Fruit fly (Drosophila melanogaster) whole organism, embryonic: ENCODE results near the gene Atg2.
A peak's percentile ranks its signal among the peaks of the same experiment; 100 is the strongest.

Source experiments
- Atf-2 ChIP-seq: fragments of 200-800 bp; sonication (Bioruptor generic); optimal IDR thresholded peaks from 2 replicates; lab custom pipeline; 2016; ENCODE audit warnings: missing biosample characterization, missing genetic modification characterization
- B-H1 ChIP-seq: fragments of 200-800 bp; sonication (Bioruptor generic); IDR thresholded peaks from 3 replicates; pipeline ENCODE4 v1.3.6; 2022; ENCODE audit warnings: missing biosample characterization, missing genetic modification characterization
- CG11093 ChIP-seq: fragments of 200-800 bp; sonication (Bioruptor generic); IDR thresholded peaks from 3 replicates; pipeline ENCODE4 v1.3.6; 2022; ENCODE audit warnings: missing biosample characterization, missing genetic modification characterization
- CG11247 ChIP-seq: fragments of 200-800 bp; sonication (Bioruptor generic); IDR thresholded peaks from 2 replicates; pipeline ENCODE4 v1.3.6; 2022; ENCODE audit warnings: missing biosample characterization, missing genetic modification characterization
- CG11456 ChIP-seq: fragments of 200-800 bp; sonication (Bioruptor generic); IDR thresholded peaks from 3 replicates; pipeline ENCODE4 v1.3.6; 2022; ENCODE audit warnings: missing biosample characterization, missing genetic modification characterization
- CG12071 ChIP-seq: fragments of 200-800 bp; sonication (Bioruptor generic); optimal IDR thresholded peaks from 3 replicates; lab custom pipeline; 2018; ENCODE audit warnings: missing biosample characterization, mild to moderate bottlenecking, missing genetic modification characterization
- CG13123 ChIP-seq: fragments of 200-800 bp; sonication (Bioruptor generic); optimal IDR thresholded peaks from 2 replicates; lab custom pipeline; 2016; ENCODE audit warnings: missing biosample characterization, missing genetic modification characterization
- CG13287 ChIP-seq: fragments of 200-800 bp; sonication (Bioruptor generic); IDR thresholded peaks from 2 replicates; pipeline ENCODE4 v1.3.6; 2022; ENCODE audit warnings: missing biosample characterization, missing genetic modification characterization; ENCODE audit not compliant: partially characterized antibody
- CG13296 ChIP-seq: fragments of 200-800 bp; sonication (Bioruptor generic); optimal IDR thresholded peaks from 3 replicates; lab custom pipeline; 2018; ENCODE audit warnings: missing biosample characterization, mild to moderate bottlenecking, missing genetic modification characterization
- CG14014 ChIP-seq: fragments of 200-800 bp; sonication (Bioruptor generic); IDR thresholded peaks from 2 replicates; pipeline ENCODE4 v1.3.6; 2022; ENCODE audit warnings: missing biosample characterization, missing genetic modification characterization
- CG14710 ChIP-seq: fragments of 200-800 bp; sonication (Bioruptor generic); optimal IDR thresholded peaks from 3 replicates; lab custom pipeline; 2019; ENCODE audit warnings: missing biosample characterization, mild to moderate bottlenecking, missing genetic modification characterization, moderate library complexity
- CG31388 ChIP-seq: fragments of 200-800 bp; sonication (Bioruptor generic); optimal IDR thresholded peaks from 2 replicates; lab custom pipeline; 2016; ENCODE audit warnings: missing biosample characterization, missing genetic modification characterization
- CG3838 ChIP-seq: fragments of 200-800 bp; sonication (Bioruptor generic); optimal IDR thresholded peaks from 3 replicates; lab custom pipeline; 2016; ENCODE audit warnings: missing biosample characterization, missing genetic modification characterization
- CG4617 ChIP-seq: fragments of 200-800 bp; sonication (Bioruptor generic); optimal IDR thresholded peaks from 3 replicates; lab custom pipeline; 2016; ENCODE audit warnings: missing biosample characterization, missing genetic modification characterization, borderline replicate concordance
- CG6654 ChIP-seq: fragments of 200-800 bp; sonication (Bioruptor generic); optimal IDR thresholded peaks from 2 replicates; lab custom pipeline; 2017; ENCODE audit warnings: missing biosample characterization, mild to moderate bottlenecking, missing genetic modification characterization
- CG7745 ChIP-seq: fragments of 200-800 bp; sonication (Bioruptor generic); optimal IDR thresholded peaks from 2 replicates; lab custom pipeline; 2018; ENCODE audit warnings: missing biosample characterization, mild to moderate bottlenecking, missing genetic modification characterization, moderate library complexity
- CG7786 ChIP-seq: fragments of 200-800 bp; sonication (Bioruptor generic); optimal IDR thresholded peaks from 2 replicates; lab custom pipeline; 2016; ENCODE audit warnings: missing biosample characterization, missing genetic modification characterization
- CG7928 ChIP-seq: fragments of 200-800 bp; sonication (Bioruptor generic); optimal IDR thresholded peaks from 2 replicates; lab custom pipeline; 2017; ENCODE audit warnings: missing biosample characterization, mild to moderate bottlenecking, missing genetic modification characterization
- CG8290 ChIP-seq, 3 experiments: fragments of 200-800 bp; sonication (Bioruptor generic); optimal IDR thresholded peaks; 2 replicates each; lab custom pipeline; 2016 to 2019; ENCODE audit warnings: missing biosample characterization in 3 of 3, missing genetic modification characterization in 3 of 3, mild to moderate bottlenecking in 2 of 3, moderate library complexity in 1 of 3
- CG8388 ChIP-seq: fragments of 200-800 bp; sonication (Bioruptor generic); optimal IDR thresholded peaks from 2 replicates; lab custom pipeline; 2019; ENCODE audit warnings: missing biosample characterization, mild to moderate bottlenecking, missing genetic modification characterization, moderate library complexity
- Doc2 ChIP-seq: fragments of 200-800 bp; sonication (Bioruptor generic); IDR thresholded peaks from 2 replicates; pipeline ENCODE4 v1.3.6; 2022; ENCODE audit warnings: missing biosample characterization, missing genetic modification characterization
- Elba2 ChIP-seq: fragments of 200-800 bp; sonication (Bioruptor generic); optimal IDR thresholded peaks from 3 replicates; lab custom pipeline; 2016; ENCODE audit warnings: missing biosample characterization, missing genetic modification characterization
- Gug ChIP-seq: fragments of 200-800 bp; sonication (Bioruptor generic); IDR thresholded peaks from 4 replicates; pipeline ENCODE4 v1.3.6; 2022; ENCODE audit warnings: missing biosample characterization, missing genetic modification characterization
- H15 ChIP-seq: fragments of 200-800 bp; sonication (Bioruptor generic); IDR thresholded peaks from 3 replicates; pipeline ENCODE4 v1.3.6; 2022; ENCODE audit warnings: missing biosample characterization, missing genetic modification characterization
- Hr78 ChIP-seq, 2 experiments: fragments of 200-800 bp in 1 of 2; fragments of >200 bp in 1 of 2; sonication (Bioruptor generic) in 1 of 2; optimal IDR thresholded peaks; 2 replicates each; lab custom pipeline; 2017 to 2019; ENCODE audit warnings: missing biosample characterization in 2 of 2, missing genetic modification characterization in 2 of 2, mild to moderate bottlenecking in 1 of 2, moderate library complexity in 1 of 2
- Hsf ChIP-seq: fragments of 200-800 bp; sonication (Bioruptor generic); optimal IDR thresholded peaks from 3 replicates; lab custom pipeline; 2016; ENCODE audit warnings: missing biosample characterization, missing genetic modification characterization
- Neu2 ChIP-seq: fragments of 200-800 bp; sonication (Bioruptor generic); optimal IDR thresholded peaks from 3 replicates; lab custom pipeline; 2016; ENCODE audit warnings: missing biosample characterization, missing genetic modification characterization, borderline replicate concordance
- Pdp1 ChIP-seq, 2 experiments: fragments of 200-800 bp; sonication (Bioruptor generic); optimal IDR thresholded peaks; 3 replicates each; lab custom pipeline; 2016; ENCODE audit warnings: missing biosample characterization in 2 of 2, missing genetic modification characterization in 2 of 2, mild to moderate bottlenecking in 1 of 2, moderate library complexity in 1 of 2
- Sox100B ChIP-seq: fragments of 200-800 bp; sonication (Bioruptor generic); optimal IDR thresholded peaks from 3 replicates; lab custom pipeline; 2018; ENCODE audit warnings: missing biosample characterization, mild to moderate bottlenecking, missing genetic modification characterization
- Sox102F ChIP-seq: fragments of 200-800 bp; sonication (Bioruptor generic); optimal IDR thresholded peaks from 2 replicates; lab custom pipeline; 2018; ENCODE audit warnings: missing biosample characterization, mild to moderate bottlenecking, missing genetic modification characterization, moderate library complexity
- ato ChIP-seq: fragments of 200-800 bp; sonication (Bioruptor generic); IDR thresholded peaks from 2 replicates; pipeline ENCODE4 v1.3.6; 2022; ENCODE audit warnings: missing biosample characterization, missing genetic modification characterization; ENCODE audit not compliant: partially characterized antibody
- caup ChIP-seq: fragments of 200-800 bp; sonication (Bioruptor generic); optimal IDR thresholded peaks from 3 replicates; lab custom pipeline; 2017; ENCODE audit warnings: missing biosample characterization, mild to moderate bottlenecking, missing genetic modification characterization, moderate library complexity; ENCODE audit not compliant: severe bottlenecking
- crol ChIP-seq: fragments of 200-800 bp; sonication (Bioruptor generic); IDR thresholded peaks from 2 replicates; pipeline ENCODE4 v1.3.6; 2022; ENCODE audit warnings: missing biosample characterization, missing genetic modification characterization
- dan ChIP-seq: fragments of 200-800 bp; sonication (Bioruptor generic); IDR thresholded peaks from 2 replicates; pipeline ENCODE4 v1.3.6; 2022; ENCODE audit warnings: missing biosample characterization, missing genetic modification characterization
- dm ChIP-seq: fragments of 200-800 bp; sonication (Bioruptor generic); optimal IDR thresholded peaks from 3 replicates; lab custom pipeline; 2016; ENCODE audit warnings: missing biosample characterization, missing genetic modification characterization
- dmrt11E ChIP-seq: fragments of 200-800 bp; sonication (Bioruptor generic); optimal IDR thresholded peaks from 3 replicates; lab custom pipeline; 2018; ENCODE audit warnings: missing biosample characterization, mild to moderate bottlenecking, missing genetic modification characterization, moderate library complexity
- exex ChIP-seq: fragments of 200-800 bp; sonication (Bioruptor generic); optimal IDR thresholded peaks from 4 replicates; lab custom pipeline; 2018; ENCODE audit warnings: missing biosample characterization, mild to moderate bottlenecking, missing genetic modification characterization, moderate library complexity
- kni ChIP-seq: fragments of 200-800 bp; sonication (Bioruptor generic); optimal IDR thresholded peaks from 3 replicates; lab custom pipeline; 2017; ENCODE audit warnings: mild to moderate bottlenecking, missing biosample characterization, missing genetic modification reagents, missing genetic modification characterization
- nmo ChIP-seq: fragments of 200-800 bp; sonication (Bioruptor generic); optimal IDR thresholded peaks from 2 replicates; lab custom pipeline; 2018; ENCODE audit warnings: missing biosample characterization, mild to moderate bottlenecking, missing genetic modification characterization, moderate library complexity
- p53 ChIP-seq: fragments of 200-800 bp; sonication (Bioruptor generic); optimal IDR thresholded peaks from 2 replicates; lab custom pipeline; 2016; ENCODE audit warnings: missing biosample characterization, missing genetic modification characterization
- run ChIP-seq: fragments of 200-800 bp; sonication (Bioruptor generic); optimal IDR thresholded peaks from 3 replicates; lab custom pipeline; 2018; ENCODE audit warnings: missing biosample characterization, mild to moderate bottlenecking, missing genetic modification characterization
- shn ChIP-seq: fragments of 200-800 bp; sonication (Bioruptor generic); optimal IDR thresholded peaks from 3 replicates; lab custom pipeline; 2016; ENCODE audit warnings: missing biosample characterization, missing genetic modification characterization
- sisA ChIP-seq: fragments of 200-800 bp; sonication (Bioruptor generic); IDR thresholded peaks from 2 replicates; pipeline ENCODE4 v1.3.6; 2022; ENCODE audit warnings: missing biosample characterization, missing genetic modification characterization
- tap ChIP-seq: fragments of 200-800 bp; optimal IDR thresholded peaks from 3 replicates; lab custom pipeline; 2019; ENCODE audit warnings: missing biosample characterization, mild to moderate bottlenecking, missing genetic modification characterization, moderate library complexity
- tna ChIP-seq: fragments of 200-800 bp; sonication (Bioruptor generic); IDR thresholded peaks from 2 replicates; pipeline ENCODE4 v1.3.6; 2022; ENCODE audit warnings: missing biosample characterization, missing genetic modification characterization; ENCODE audit not compliant: partially characterized antibody
- trem ChIP-seq: fragments of 200-800 bp; optimal IDR thresholded peaks from 3 replicates; lab custom pipeline; 2019; ENCODE audit warnings: missing biosample characterization, mild to moderate bottlenecking, missing genetic modification characterization, moderate library complexity
- trh ChIP-seq: fragments of 200-800 bp; sonication (Bioruptor generic); optimal IDR thresholded peaks from 2 replicates; lab custom pipeline; 2016; ENCODE audit warnings: missing biosample characterization, missing genetic modification characterization
- tup ChIP-seq: fragments of 200-800 bp; sonication (Bioruptor generic); optimal IDR thresholded peaks from 2 replicates; lab custom pipeline; 2016; ENCODE audit warnings: missing biosample characterization, mild to moderate bottlenecking, missing genetic modification characterization, moderate library complexity
- z ChIP-seq: fragments of 200-800 bp; sonication (Bioruptor generic); IDR thresholded peaks from 3 replicates; pipeline ENCODE4 v1.3.6; 2022; ENCODE audit warnings: missing biosample characterization, missing genetic modification characterization

Atg2 gene

dm6 chr3L:2820930-2821505 lies 46.9 kb downstream of the Atg2 start (continued):
- no peak for TF ChIP-seq CG13123 (GFP tag; lab: Kevin White, UChicago)
- TF ChIP-seq tup (GFP tag; lab: Kevin White, UChicago): no peak
- no peak for TF ChIP-seq Gug (GFP tag; lab: Robert Waterston, UW)
- TF ChIP-seq tna (GFP tag; lab: Robert Waterston, UW): 0 out of 2 replicates have a peak, but pooled peaks have one; percentile 15
- no peak for TF ChIP-seq Hr78 (GFP tag; optimal IDR thresholded peaks at IDR 0.05; lab: Kevin White, UChicago)
- TF ChIP-seq CG11093 (GFP tag; lab: Robert Waterston, UW): no peak; the same call in 2 of the 3 replicates
- peak; percentile 37 for TF ChIP-seq CG13296
- TF ChIP-seq Hsf (GFP tag; lab: Kevin White, UChicago): no peak
- no peak for TF ChIP-seq ato (GFP tag; lab: Robert Waterston, UW)
- no peak for TF ChIP-seq p53 (GFP tag; lab: Kevin White, UChicago)
- TF ChIP-seq Neu2: no peak
- peak; percentile 65; the same call in 1 of the 2 replicates for TF ChIP-seq CG13287 (GFP tag; lab: Robert Waterston, UW)
- TF ChIP-seq CG8290 (GFP tag; optimal IDR thresholded peaks at IDR 0.05; lab: Kevin White, UChicago): no peak
- peak in 1 of 2 experiments; percentile 79 for TF ChIP-seq CG8290 (tag; optimal IDR thresholded peaks at IDR 0.05; lab: Kevin White, UChicago)
- no peak for TF ChIP-seq Sox102F (GFP tag; lab: Kevin White, UChicago)
- TF ChIP-seq CG7928: no peak
- TF ChIP-seq Atf-2 (GFP tag; lab: Kevin White, UChicago): no peak
- no peak for TF ChIP-seq CG3838 (GFP tag; lab: Kevin White, UChicago)
- no peak for TF ChIP-seq H15 (GFP tag; lab: Robert Waterston, UW)
- TF ChIP-seq sisA (GFP tag; lab: Robert Waterston, UW): no peak
- TF ChIP-seq CG14014 (GFP tag; lab: Robert Waterston, UW): no peak
- peak; percentile 44 for TF ChIP-seq run (tag; lab: Kevin White, UChicago)
- no peak for TF ChIP-seq nmo
- TF ChIP-seq CG12071 (GFP tag; lab: Kevin White, UChicago): peak; percentile 49
- no peak for TF ChIP-seq shn
- TF ChIP-seq CG7745 (tag; lab: Kevin White, UChicago): peak; percentile 24
- TF ChIP-seq CG4617 (GFP tag; lab: Kevin White, UChicago): no peak
- no peak for TF ChIP-seq dm (GFP tag; lab: Kevin White, UChicago)
- no peak for TF ChIP-seq tap
- TF ChIP-seq Pdp1 (GFP tag; optimal IDR thresholded peaks at IDR 0.05; lab: Kevin White, UChicago): peak in 1 of 2 experiments; percentile 48
- TF ChIP-seq B-H1 (GFP tag; lab: Robert Waterston, UW): no peak
- TF ChIP-seq CG7786 (GFP tag; lab: Kevin White, UChicago): no peak
- no peak for TF ChIP-seq dan (GFP tag; lab: Robert Waterston, UW)
- TF ChIP-seq CG6654 (GFP tag; lab: Kevin White, UChicago): no peak
- peak; percentile 6 for TF ChIP-seq trem (tag; lab: Kevin White, UChicago)
- TF ChIP-seq CG11456 (GFP tag; lab: Robert Waterston, UW): no peak
- TF ChIP-seq z (GFP tag; lab: Robert Waterston, UW): 0 out of 3 replicates have a peak, but pooled peaks have one; percentile 42
- TF ChIP-seq CG14710 (tag; lab: Kevin White, UChicago): no peak
- peak; percentile 35 for TF ChIP-seq exex (tag; lab: Kevin White, UChicago)
- no peak for TF ChIP-seq CG31388 (GFP tag; lab: Kevin White, UChicago)
- TF ChIP-seq CG8388: no peak
- TF ChIP-seq Elba2 (GFP tag; lab: Kevin White, UChicago): no peak
- TF ChIP-seq caup (GFP tag; lab: Kevin White, UChicago): peak; percentile 55
- TF ChIP-seq crol: peak; percentile 62
- TF ChIP-seq Sox100B (GFP tag; lab: Kevin White, UChicago): no peak
- TF ChIP-seq Doc2 (GFP tag; lab: Robert Waterston, UW): no peak
- no peak for TF ChIP-seq trh (GFP tag; lab: Kevin White, UChicago)
- TF ChIP-seq dmrt11E: no peak
- peak; percentile 55 for TF ChIP-seq kni
- no peak for TF ChIP-seq CG11247 (GFP tag; lab: Robert Waterston, UW)
